Worm (Caenorhabditis elegans) whole organism, mixed stage, embryonic: ENCODE measurements around the gene cdk-12.

Experiments
- M03D4.4 ChIP-seq: sonication (generic microtip); optimal IDR thresholded peaks from 2 replicates; lab custom pipeline; 2017; ENCODE audit warnings: mild to moderate bottlenecking, missing genetic modification characterization, missing compliant biosample characterization
- elt-3 ChIP-seq: fragments of 150-350 bp; optimal IDR thresholded peaks from 2 replicates; lab custom pipeline; 2014; ENCODE audit warnings: missing biosample characterization, missing genetic modification characterization
- ham-2 ChIP-seq: fragments of 200-800 bp; sonication (Bioruptor generic); optimal IDR thresholded peaks from 2 replicates; lab custom pipeline; 2018; ENCODE audit warnings: mild to moderate bottlenecking, missing genetic modification characterization, missing compliant biosample characterization
- hlh-1 ChIP-seq: fragments of 150-350 bp; optimal IDR thresholded peaks from 2 replicates; lab custom pipeline; 2014; ENCODE audit warnings: missing biosample characterization, missing genetic modification reagents, missing genetic modification characterization
- lin-13 ChIP-seq: fragments of 150-350 bp; optimal IDR thresholded peaks from 2 replicates; lab custom pipeline; 2014; ENCODE audit warnings: missing biosample characterization, missing genetic modification characterization
- lsy-2 ChIP-seq: fragments of 150-350 bp; optimal IDR thresholded peaks from 2 replicates; lab custom pipeline; 2014; ENCODE audit warnings: missing biosample characterization, missing genetic modification characterization
- mab-5 ChIP-seq: fragments of 150-350 bp; optimal IDR thresholded peaks from 2 replicates; lab custom pipeline; 2014; ENCODE audit warnings: missing biosample characterization, missing genetic modification characterization
- nhr-237 ChIP-seq: fragments of 150-350 bp; optimal IDR thresholded peaks from 2 replicates; lab custom pipeline; 2014; ENCODE audit warnings: missing biosample characterization, missing genetic modification characterization
- nhr-28 ChIP-seq: fragments of 150-350 bp; optimal IDR thresholded peaks from 2 replicates; lab custom pipeline; 2014; ENCODE audit warnings: missing biosample characterization, missing genetic modification characterization
- nhr-76 ChIP-seq: sonication (generic microtip); optimal IDR thresholded peaks from 2 replicates; lab custom pipeline; 2017; ENCODE audit warnings: missing biosample characterization, missing genetic modification characterization
- snpc-4 ChIP-seq: fragments of 150-350 bp; optimal IDR thresholded peaks from 2 replicates; lab custom pipeline; 2014; ENCODE audit warnings: missing biosample characterization, missing genetic modification characterization
- unc-62 ChIP-seq: fragments of 150-350 bp; optimal IDR thresholded peaks from 2 replicates; lab custom pipeline; 2014; ENCODE audit warnings: missing biosample characterization, missing genetic modification reagents, missing genetic modification characterization
- ztf-11 ChIP-seq: fragments of 150-350 bp; optimal IDR thresholded peaks from 2 replicates; lab custom pipeline; 2014; ENCODE audit warnings: missing biosample characterization, missing genetic modification characterization

ce11 chrIII:4379717-4380116 is 46.9 kb downstream of the cdk-12 start, which contains the start of gene B0284.3:
- TF ChIP-seq ham-2 (GFP tag; lab: Kevin White, UChicago) (no peak), unc-62 (no peak), ztf-11 (no peak), snpc-4 (tag; lab: Kevin White, UChicago) (no peak), lin-13 (tag; lab: Kevin White, UChicago) (no peak), elt-3 (tag; lab: Kevin White, UChicago) (no peak), nhr-76 (no peak), nhr-237 (no peak), mab-5 (no peak), lsy-2 (tag; lab: Kevin White, UChicago) (no peak), nhr-28 (tag; lab: Kevin White, UChicago) (no peak), M03D4.4 (no peak), hlh-1 (tag; lab: Kevin White, UChicago) (no peak)
